Worm (Caenorhabditis elegans) whole organism, L2 larva: ENCODE measurements around the gene F33C8.4.

Experiments
- C34F6.9 ChIP-seq: fragments of 150-350 bp; optimal IDR thresholded peaks from 2 replicates; lab custom pipeline; 2014; ENCODE audit warnings: missing biosample characterization, missing genetic modification characterization
- F13H6.1 ChIP-seq: sonication (generic microtip); optimal IDR thresholded peaks from 2 replicates; lab custom pipeline; 2016; ENCODE audit warnings: missing genetic modification characterization, missing compliant biosample characterization
- R02D3.7 ChIP-seq: fragments of 150-350 bp; optimal IDR thresholded peaks from 2 replicates; lab custom pipeline; 2014; ENCODE audit warnings: missing biosample characterization, missing genetic modification characterization
- ZK546.5 ChIP-seq: sonication (generic microtip); optimal IDR thresholded peaks from 2 replicates; lab custom pipeline; 2017; ENCODE audit warnings: missing biosample characterization, missing genetic modification characterization
- aly-2 ChIP-seq: fragments of 150-350 bp; optimal IDR thresholded peaks from 2 replicates; lab custom pipeline; 2014; ENCODE audit warnings: missing biosample characterization, missing genetic modification characterization
- blmp-1 ChIP-seq: sonication (generic microtip); optimal IDR thresholded peaks from 2 replicates; lab custom pipeline; 2017; ENCODE audit warnings: missing genetic modification characterization, mild to moderate bottlenecking, missing compliant biosample characterization, antibody characterized with exemption, moderate library complexity; ENCODE audit not compliant: insufficient read depth
- crh-2 ChIP-seq: sonication (generic microtip); optimal IDR thresholded peaks from 2 replicates; lab custom pipeline; 2017; ENCODE audit warnings: missing biosample characterization, missing genetic modification characterization
- dmd-4 ChIP-seq: sonication (generic microtip); optimal IDR thresholded peaks from 2 replicates; lab custom pipeline; 2017; ENCODE audit warnings: missing biosample characterization, missing genetic modification characterization
- elt-1 ChIP-seq: fragments of 150-350 bp; optimal IDR thresholded peaks from 2 replicates; lab custom pipeline; 2014; ENCODE audit warnings: missing biosample characterization, missing genetic modification characterization
- elt-3 ChIP-seq: sonication (generic microtip); optimal IDR thresholded peaks from 2 replicates; lab custom pipeline; 2017; ENCODE audit warnings: missing biosample characterization, missing genetic modification characterization
- fos-1 ChIP-seq: fragments of 150-350 bp; optimal IDR thresholded peaks from 2 replicates; lab custom pipeline; 2014; ENCODE audit warnings: missing biosample characterization, missing genetic modification characterization
- gmeb-1 ChIP-seq: fragments of 150-350 bp; optimal IDR thresholded peaks from 2 replicates; lab custom pipeline; 2014; ENCODE audit warnings: missing biosample characterization, missing genetic modification characterization
- lin-11 ChIP-seq: fragments of 150-350 bp; sonication (generic microtip); optimal IDR thresholded peaks from 2 replicates; lab custom pipeline; 2014; ENCODE audit warnings: missing biosample characterization, missing genetic modification characterization, inconsistent platforms, mixed read lengths
- lin-13 ChIP-seq: fragments of 150-350 bp; optimal IDR thresholded peaks from 2 replicates; lab custom pipeline; 2014; ENCODE audit warnings: missing biosample characterization, missing genetic modification reagents, missing genetic modification characterization
- lsy-2 ChIP-seq, 2 experiments: fragments of 150-350 bp in 1 of 2; sonication (generic microtip) in 1 of 2; optimal IDR thresholded peaks; 2 replicates each; lab custom pipeline; 2014 to 2017; ENCODE audit warnings: missing biosample characterization in 2 of 2, missing genetic modification characterization in 2 of 2
- mab-5 ChIP-seq: fragments of 150-350 bp; optimal IDR thresholded peaks from 2 replicates; lab custom pipeline; 2014; ENCODE audit warnings: missing biosample characterization, missing genetic modification characterization
- mdl-1 ChIP-seq, 2 experiments: fragments of 150-350 bp in 1 of 2; sonication (generic microtip) in 1 of 2; optimal IDR thresholded peaks; 2 replicates each; lab custom pipeline; 2017; ENCODE audit warnings: missing biosample characterization in 2 of 2, missing genetic modification characterization in 2 of 2
- nhr-10 ChIP-seq: sonication (generic microtip); optimal IDR thresholded peaks from 2 replicates; lab custom pipeline; 2017; ENCODE audit warnings: missing biosample characterization, missing genetic modification characterization
- nhr-11 ChIP-seq: fragments of 150-350 bp; optimal IDR thresholded peaks from 2 replicates; lab custom pipeline; 2014; ENCODE audit warnings: missing biosample characterization, missing genetic modification characterization
- nhr-23 ChIP-seq: fragments of 150-350 bp; optimal IDR thresholded peaks from 2 replicates; lab custom pipeline; 2014; ENCODE audit warnings: missing biosample characterization, missing genetic modification reagents, missing genetic modification characterization
- nhr-237 ChIP-seq: fragments of 150-350 bp; optimal IDR thresholded peaks from 2 replicates; lab custom pipeline; 2014; ENCODE audit warnings: missing biosample characterization, missing genetic modification characterization
- nhr-25 ChIP-seq: fragments of 150-350 bp; sonication (generic microtip); optimal IDR thresholded peaks from 3 replicates; lab custom pipeline; 2014; ENCODE audit warnings: missing biosample characterization, missing genetic modification characterization
- nhr-6 ChIP-seq: fragments of 150-350 bp; optimal IDR thresholded peaks from 2 replicates; lab custom pipeline; 2014; ENCODE audit warnings: missing biosample characterization, missing genetic modification characterization
- sem-4 ChIP-seq: fragments of 150-350 bp; optimal IDR thresholded peaks from 2 replicates; lab custom pipeline; 2014; ENCODE audit warnings: missing biosample characterization, missing genetic modification reagents, missing genetic modification characterization
- skn-1 ChIP-seq: sonication (generic microtip); optimal IDR thresholded peaks from 2 replicates; lab custom pipeline; 2017; ENCODE audit warnings: missing biosample characterization, missing genetic modification characterization
- unc-39 ChIP-seq: fragments of 150-350 bp; optimal IDR thresholded peaks from 2 replicates; lab custom pipeline; 2014; ENCODE audit warnings: missing biosample characterization, missing genetic modification characterization
- unc-55 ChIP-seq: fragments of 150-350 bp; sonication (generic microtip); optimal IDR thresholded peaks from 3 replicates; lab custom pipeline; 2014; ENCODE audit warnings: missing biosample characterization, missing genetic modification reagents, missing genetic modification characterization
- zag-1 ChIP-seq: fragments of 150-350 bp; optimal IDR thresholded peaks from 2 replicates; lab custom pipeline; 2014; ENCODE audit warnings: missing biosample characterization, missing genetic modification characterization
- ztf-1 ChIP-seq: fragments of 200-800 bp; sonication (Bioruptor generic); conservative IDR thresholded peaks from 2 replicates; pipeline ENCODE4 v1.3.6; 2022; ENCODE audit warnings: missing genetic modification characterization, missing compliant biosample characterization
- ztf-11 ChIP-seq: sonication (generic microtip); optimal IDR thresholded peaks from 2 replicates; lab custom pipeline; 2017; ENCODE audit warnings: missing biosample characterization, missing genetic modification characterization
- ztf-4 ChIP-seq: fragments of 150-350 bp; optimal IDR thresholded peaks from 2 replicates; lab custom pipeline; 2014; ENCODE audit warnings: missing biosample characterization, missing genetic modification characterization

F33C8.4 gene

DNA sequence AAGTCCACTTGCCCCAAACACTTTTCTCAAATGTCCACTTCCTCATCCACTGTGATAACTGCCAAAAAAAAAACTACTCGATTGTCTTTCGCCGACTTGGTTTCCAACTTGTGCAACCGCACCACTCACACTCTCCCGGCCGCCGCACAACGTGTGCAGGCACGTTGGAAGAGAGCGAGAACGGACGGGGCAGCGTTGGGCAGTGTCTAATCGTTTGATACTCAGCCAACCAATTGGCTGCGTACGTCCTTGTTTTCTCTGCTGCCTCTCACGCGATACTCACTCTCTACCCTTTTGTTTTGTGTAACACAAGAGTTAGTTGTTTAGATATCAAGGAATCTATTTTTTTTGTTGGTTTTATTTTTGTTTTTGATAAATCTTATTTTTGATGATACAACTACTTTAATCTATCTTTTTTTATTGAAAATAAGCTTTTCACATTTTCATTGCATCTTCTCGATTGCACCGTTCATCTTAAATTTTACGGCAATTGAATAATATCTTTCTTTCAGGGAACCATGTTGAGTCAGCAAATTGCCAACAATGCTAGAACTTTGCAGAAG is 21.5 kb downstream of the F33C8.4 start, which contains the start of gene sucl-1 (continued):
- TF ChIP-seq nhr-25, result peak; percentile 86
- no peak for TF ChIP-seq aly-2 (tag; lab: Kevin White, UChicago)

DNA sequence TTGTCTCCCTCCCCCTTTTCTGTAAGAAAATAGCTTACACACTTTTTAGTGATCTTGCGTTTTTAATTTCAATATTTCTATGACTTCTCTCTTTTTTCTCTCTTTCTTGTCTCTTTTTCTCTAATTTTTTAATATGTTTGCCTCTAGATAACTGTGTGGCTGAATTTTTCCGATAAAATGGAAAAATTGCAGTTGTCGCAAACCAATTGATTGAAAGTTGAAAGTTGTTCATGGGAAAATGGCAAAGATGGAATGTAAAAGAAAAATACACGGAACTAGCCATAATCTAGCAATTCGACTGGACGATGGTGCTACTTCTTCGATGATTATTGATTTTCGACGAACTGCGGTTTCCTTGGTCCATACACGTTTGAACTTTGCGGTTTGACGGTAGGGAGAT is 23.8 kb downstream of the F33C8.4 start:
- TF ChIP-seq ztf-4 (tag; lab: Kevin White, UChicago), result no peak
- peak; percentile 21 for TF ChIP-seq fos-1 (tag; lab: Kevin White, UChicago)

DNA sequence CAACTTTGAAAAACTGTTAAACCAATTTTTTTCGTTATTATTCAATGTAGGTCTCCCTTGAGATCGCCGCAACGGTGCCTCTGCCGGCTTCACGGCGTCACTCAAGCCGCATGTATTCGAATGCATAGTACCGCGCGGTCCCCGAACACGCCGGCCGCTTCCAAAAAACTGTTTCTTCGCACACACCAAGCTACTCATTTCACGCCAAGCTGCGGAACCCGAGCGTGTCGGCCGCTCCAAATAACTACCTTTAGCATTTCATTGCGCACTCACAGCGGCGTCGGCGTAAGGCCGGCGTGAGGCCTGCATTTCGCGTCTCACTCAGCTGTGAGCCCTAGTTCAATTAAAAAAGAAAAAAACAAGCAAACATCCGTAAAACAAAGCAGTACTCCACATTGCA is 24.5 kb downstream of the F33C8.4 start:
- TF ChIP-seq nhr-10 (tag; lab: Kevin White, UChicago), result no peak
- TF ChIP-seq ztf-4 (tag; lab: Kevin White, UChicago), result no peak
- TF ChIP-seq C34F6.9 (tag; lab: Kevin White, UChicago), result no peak
- TF ChIP-seq mab-5 (tag; lab: Kevin White, UChicago), result no peak
- TF ChIP-seq sem-4 (tag; lab: Kevin White, UChicago), result no peak
- no peak for TF ChIP-seq gmeb-1 (tag; lab: Kevin White, UChicago)
- TF ChIP-seq F13H6.1 (tag; lab: Kevin White, UChicago), result no peak
- TF ChIP-seq blmp-1 (tag; lab: Kevin White, UChicago), result no peak
- no peak for TF ChIP-seq zag-1 (tag; lab: Kevin White, UChicago)
- TF ChIP-seq lin-13, result no peak
- TF ChIP-seq skn-1 (tag; lab: Kevin White, UChicago), result no peak
- TF ChIP-seq unc-39 (tag; lab: Kevin White, UChicago), result no peak
- no peak for TF ChIP-seq elt-3
- TF ChIP-seq ztf-11 (tag; lab: Kevin White, UChicago), result no peak
- TF ChIP-seq, all 48 proteins: peak for 0

DNA sequence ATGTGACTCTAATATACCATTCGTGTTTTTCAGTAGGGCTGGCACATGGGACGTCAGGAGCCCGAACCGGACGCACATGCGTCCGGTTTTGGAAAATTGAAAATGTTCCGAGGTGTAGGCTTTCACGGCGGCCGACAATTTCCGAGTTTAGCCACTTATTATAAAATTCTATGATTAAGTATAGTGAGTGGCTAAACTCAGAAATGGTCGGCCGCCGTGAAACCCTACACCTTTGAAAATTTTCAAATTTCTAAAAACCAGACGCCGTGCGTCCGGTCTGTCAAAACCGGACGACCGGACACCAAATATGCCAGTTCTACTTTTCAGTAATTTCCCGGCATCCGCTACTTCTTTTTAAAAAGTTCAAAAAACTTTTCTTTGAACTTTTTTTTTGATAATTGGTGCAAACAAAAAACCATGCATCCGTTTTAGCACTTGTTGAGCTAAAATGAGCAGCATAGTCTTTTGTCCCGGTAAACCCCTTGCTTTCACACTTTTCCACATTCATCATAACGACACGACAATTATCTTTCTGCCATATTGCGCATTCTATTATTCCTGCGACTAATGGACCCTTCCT is 25.6 kb downstream of the F33C8.4 start:
- TF ChIP-seq lin-13 (no peak), aly-2 (tag; lab: Kevin White, UChicago) (no peak), elt-3 (no peak), ZK546.5 (tag; lab: Kevin White, UChicago) (no peak), blmp-1 (tag; lab: Kevin White, UChicago) (no peak), mdl-1 (tag; optimal IDR thresholded peaks at IDR 0.05; lab: Kevin White, UChicago) (no peak), crh-2 (tag; lab: Kevin White, UChicago) (no peak), nhr-10 (tag; lab: Kevin White, UChicago) (no peak), zag-1 (tag; lab: Kevin White, UChicago) (no peak), ztf-11 (tag; lab: Kevin White, UChicago) (no peak), nhr-6 (no peak), lin-11 (tag; lab: Kevin White, UChicago) (no peak), unc-55 (GFP tag; lab: Kevin White, UChicago) (no peak), nhr-11 (tag; lab: Kevin White, UChicago) (no peak), C34F6.9 (tag; lab: Kevin White, UChicago) (no peak), R02D3.7 (tag; lab: Kevin White, UChicago) (no peak), elt-1 (tag; lab: Kevin White, UChicago) (no peak), mab-5 (tag; lab: Kevin White, UChicago) (no peak)
- TF ChIP-seq, all 48 proteins: peak for 0

DNA sequence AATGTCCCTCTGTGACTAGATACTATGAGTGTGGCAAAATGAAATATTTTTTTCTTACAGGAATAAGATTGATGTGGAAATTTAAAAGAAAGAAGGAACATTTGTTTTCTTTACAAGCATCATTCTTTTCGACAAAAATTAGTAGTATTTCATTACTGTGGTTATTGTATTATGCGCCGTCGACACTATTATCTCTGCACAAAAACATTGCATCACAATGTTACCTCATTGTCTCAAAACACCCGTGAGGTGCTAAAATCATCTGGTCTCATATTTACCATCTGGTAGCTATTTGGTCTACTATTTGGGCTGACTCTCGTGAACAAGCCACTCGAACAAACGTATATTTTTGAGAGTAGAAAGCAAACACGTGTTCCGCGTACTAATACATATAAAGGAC is 27.5 kb downstream of the F33C8.4 start:
- no peak for TF ChIP-seq skn-1 (tag; lab: Kevin White, UChicago)
- no peak for TF ChIP-seq nhr-237 (tag; lab: Kevin White, UChicago)
- no peak for TF ChIP-seq ztf-1 (GFP tag; lab: Robert Waterston, UW)
- TF ChIP-seq dmd-4 (tag; lab: Kevin White, UChicago), result no peak
- TF ChIP-seq C34F6.9 (tag; lab: Kevin White, UChicago), result no peak
- no peak for TF ChIP-seq fos-1 (tag; lab: Kevin White, UChicago)
- TF ChIP-seq nhr-23, result no peak
- no peak for TF ChIP-seq ztf-4 (tag; lab: Kevin White, UChicago)
- no peak for TF ChIP-seq aly-2 (tag; lab: Kevin White, UChicago)
- TF ChIP-seq elt-3, result no peak
- no peak for TF ChIP-seq lsy-2 (tag; optimal IDR thresholded peaks at IDR 0.05; lab: Kevin White, UChicago)
